Worm (Caenorhabditis elegans) whole organism, L2 larva: Measurements from ENCODE around the gene rars-2.

Source experiments
- C34F6.9 ChIP-seq: fragments of 150-350 bp; optimal IDR thresholded peaks from 2 replicates; lab custom pipeline; 2014; ENCODE audit warnings: missing biosample characterization, missing genetic modification characterization
- ama-1 ChIP-seq: fragments of 150-350 bp; optimal IDR thresholded peaks from 2 replicates; lab custom pipeline; 2018; ENCODE audit warnings: inconsistent platforms
- blmp-1 ChIP-seq: sonication (generic microtip); optimal IDR thresholded peaks from 2 replicates; lab custom pipeline; 2017; ENCODE audit warnings: missing genetic modification characterization, mild to moderate bottlenecking, missing compliant biosample characterization, antibody characterized with exemption, moderate library complexity; ENCODE audit not compliant: insufficient read depth
- ceh-16 ChIP-seq: fragments of 150-350 bp; optimal IDR thresholded peaks from 2 replicates; lab custom pipeline; 2014; ENCODE audit warnings: missing biosample characterization, missing genetic modification characterization
- crh-2 ChIP-seq: sonication (generic microtip); optimal IDR thresholded peaks from 2 replicates; lab custom pipeline; 2017; ENCODE audit warnings: missing biosample characterization, missing genetic modification characterization
- elt-1 ChIP-seq: fragments of 150-350 bp; optimal IDR thresholded peaks from 2 replicates; lab custom pipeline; 2014; ENCODE audit warnings: missing biosample characterization, missing genetic modification characterization
- lsy-2 ChIP-seq, 2 experiments: fragments of 150-350 bp in 1 of 2; sonication (generic microtip) in 1 of 2; optimal IDR thresholded peaks; 2 replicates each; lab custom pipeline; 2014 to 2017; ENCODE audit warnings: missing biosample characterization in 2 of 2, missing genetic modification characterization in 2 of 2
- nhr-129 ChIP-seq: fragments of 150-350 bp; optimal IDR thresholded peaks from 2 replicates; lab custom pipeline; 2014; ENCODE audit warnings: missing biosample characterization, missing genetic modification characterization
- nhr-23 ChIP-seq: fragments of 150-350 bp; optimal IDR thresholded peaks from 2 replicates; lab custom pipeline; 2014; ENCODE audit warnings: missing biosample characterization, missing genetic modification reagents, missing genetic modification characterization
- nhr-25 ChIP-seq: fragments of 150-350 bp; sonication (generic microtip); optimal IDR thresholded peaks from 3 replicates; lab custom pipeline; 2014; ENCODE audit warnings: missing biosample characterization, missing genetic modification characterization
- sma-3 ChIP-seq: sonication (generic microtip); optimal IDR thresholded peaks from 2 replicates; lab custom pipeline; 2016; ENCODE audit warnings: missing genetic modification reagents, missing genetic modification characterization, missing compliant biosample characterization
- sma-9 ChIP-seq, 2 experiments: fragments of 150-350 bp in 1 of 2; sonication (generic microtip) in 1 of 2; optimal IDR thresholded peaks; 2 replicates each; lab custom pipeline; 2014 to 2016; ENCODE audit warnings: missing genetic modification characterization in 2 of 2, mild to moderate bottlenecking in 1 of 2, missing biosample characterization in 1 of 2, missing compliant biosample characterization in 1 of 2, missing genetic modification reagents in 1 of 2, moderate library complexity in 1 of 2
- ztf-4 ChIP-seq: fragments of 150-350 bp; optimal IDR thresholded peaks from 2 replicates; lab custom pipeline; 2014; ENCODE audit warnings: missing biosample characterization, missing genetic modification characterization

rars-2 gene

DNA sequence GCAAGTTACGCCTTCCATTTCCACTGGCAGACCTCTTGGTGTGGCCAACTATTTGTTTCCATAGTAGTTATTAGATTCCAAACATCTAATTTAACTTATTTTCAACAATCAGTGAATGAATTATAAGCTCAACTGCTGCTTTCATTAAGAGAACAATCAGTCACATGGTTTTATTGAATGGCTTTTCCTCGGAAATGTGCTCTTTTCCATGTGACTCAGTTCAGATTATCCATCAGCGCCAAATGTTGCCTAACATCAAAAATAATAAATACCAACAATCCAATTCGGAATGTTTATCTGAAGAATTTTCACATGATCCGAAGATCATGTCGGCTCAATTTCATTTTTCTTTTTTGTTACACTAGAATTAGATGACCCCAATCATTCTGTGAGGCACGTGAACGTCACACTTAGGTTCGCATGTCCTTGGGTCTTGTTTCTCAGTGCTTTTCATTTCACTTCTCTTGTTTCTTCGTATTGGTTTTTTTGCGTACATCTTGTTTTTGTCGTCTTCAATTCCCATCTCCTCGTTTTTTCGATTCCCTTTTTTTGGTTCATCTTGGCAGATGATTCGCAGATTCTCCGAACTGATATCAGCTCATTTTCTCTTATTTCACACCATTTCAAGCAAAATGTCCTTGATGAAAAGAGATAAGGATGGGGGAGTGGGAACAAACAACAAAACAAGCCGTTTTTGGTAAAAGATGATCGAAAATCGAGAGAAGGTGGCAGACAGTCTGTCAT, 51.0 kb downstream of the rars-2 start:
- peak; percentile 68 for TF ChIP-seq nhr-25 (tag; lab: Kevin White, UChicago)
- no peak for TF ChIP-seq ama-1
- TF ChIP-seq crh-2 (tag; lab: Kevin White, UChicago): no peak
- TF ChIP-seq lsy-2 (tag; optimal IDR thresholded peaks at IDR 0.05; lab: Kevin White, UChicago): peak in 1 of 2 experiments; percentile 37
- TF ChIP-seq sma-9 (GFP tag; optimal IDR thresholded peaks at IDR 0.05; lab: Kevin White, UChicago): peak; percentile 23
- no peak for TF ChIP-seq sma-9 (tag; optimal IDR thresholded peaks at IDR 0.05; lab: Kevin White, UChicago)
- TF ChIP-seq nhr-129: peak; percentile 38
- TF ChIP-seq elt-1 (tag; lab: Kevin White, UChicago): peak; percentile 69
- peak; percentile 61 for TF ChIP-seq ceh-16 (tag; lab: Kevin White, UChicago)
- TF ChIP-seq blmp-1 (tag; lab: Kevin White, UChicago): peak; percentile 55
- peak; percentile 66 for TF ChIP-seq nhr-23 (tag; lab: Kevin White, UChicago)
- peak; percentile 36 for TF ChIP-seq C34F6.9 (tag; lab: Kevin White, UChicago)
- TF ChIP-seq sma-3: peak; percentile 37
- TF ChIP-seq ztf-4 (tag; lab: Kevin White, UChicago): no peak
- TF ChIP-seq, all 48 proteins: peak for 10
